Fruit fly (Drosophila melanogaster) whole organism, embryonic: ENCODE data around the gene CG10353.

Source experiments
- Bdp1 ChIP-seq: fragments of 200-800 bp; sonication (Bioruptor generic); optimal IDR thresholded peaks from 3 replicates; lab custom pipeline; 2016; ENCODE audit warnings: missing biosample characterization, missing genetic modification characterization
- CG1024 ChIP-seq: fragments of 200-800 bp; sonication (Bioruptor generic); IDR thresholded peaks from 2 replicates; pipeline ENCODE4 v1.3.6; 2022; ENCODE audit warnings: missing biosample characterization, missing genetic modification characterization
- CG10321 ChIP-seq: fragments of 200-800 bp; sonication (Bioruptor generic); IDR thresholded peaks from 2 replicates; pipeline ENCODE4 v1.3.6; 2022; ENCODE audit warnings: missing biosample characterization, missing genetic modification characterization
- CG11093 ChIP-seq: fragments of 200-800 bp; sonication (Bioruptor generic); IDR thresholded peaks from 3 replicates; pipeline ENCODE4 v1.3.6; 2022; ENCODE audit warnings: missing biosample characterization, missing genetic modification characterization
- CG13287 ChIP-seq: fragments of 200-800 bp; sonication (Bioruptor generic); IDR thresholded peaks from 2 replicates; pipeline ENCODE4 v1.3.6; 2022; ENCODE audit warnings: missing biosample characterization, missing genetic modification characterization; ENCODE audit not compliant: partially characterized antibody
- CG13424 ChIP-seq: fragments of 200-800 bp; sonication (Bioruptor generic); optimal IDR thresholded peaks from 2 replicates; lab custom pipeline; 2019; ENCODE audit warnings: missing biosample characterization, mild to moderate bottlenecking, missing genetic modification characterization, moderate library complexity
- CG14050 ChIP-seq: fragments of 200-800 bp; sonication (Bioruptor generic); IDR thresholded peaks from 3 replicates; pipeline ENCODE4 v1.3.6; 2022; ENCODE audit warnings: missing biosample characterization, missing genetic modification characterization
- CG14667 ChIP-seq: fragments of 200-800 bp; sonication (Bioruptor generic); IDR thresholded peaks from 2 replicates; pipeline ENCODE4 v1.3.6; 2022; ENCODE audit warnings: missing biosample characterization, missing genetic modification characterization
- CG17385 ChIP-seq: fragments of 200-800 bp; sonication (Bioruptor generic); optimal IDR thresholded peaks from 3 replicates; lab custom pipeline; 2018; ENCODE audit warnings: missing biosample characterization, mild to moderate bottlenecking, missing genetic modification characterization
- CG34376 ChIP-seq: fragments of 200-800 bp; sonication (Bioruptor generic); optimal IDR thresholded peaks from 2 replicates; lab custom pipeline; 2018; ENCODE audit warnings: missing biosample characterization, mild to moderate bottlenecking, missing genetic modification characterization
- CG5245 ChIP-seq: fragments of 200-800 bp; sonication (Bioruptor generic); optimal IDR thresholded peaks from 3 replicates; lab custom pipeline; 2016; ENCODE audit warnings: missing biosample characterization, missing genetic modification characterization
- CG7839 ChIP-seq: fragments of 200-800 bp; sonication (Bioruptor generic); optimal IDR thresholded peaks from 3 replicates; lab custom pipeline; 2018; ENCODE audit warnings: missing biosample characterization, mild to moderate bottlenecking, missing genetic modification characterization, moderate library complexity
- CG8281 ChIP-seq: fragments of 200-800 bp; sonication (Bioruptor generic); optimal IDR thresholded peaks from 2 replicates; lab custom pipeline; 2018; ENCODE audit warnings: missing biosample characterization, mild to moderate bottlenecking, missing genetic modification characterization, moderate library complexity
- CG9609 ChIP-seq: fragments of 200-800 bp; sonication (Bioruptor generic); optimal IDR thresholded peaks from 3 replicates; lab custom pipeline; 2016; ENCODE audit warnings: missing biosample characterization, missing genetic modification characterization
- Camta ChIP-seq: fragments of 200-800 bp; sonication (Bioruptor generic); optimal IDR thresholded peaks from 2 replicates; lab custom pipeline; 2016; ENCODE audit warnings: missing biosample characterization, missing genetic modification characterization
- CrebB ChIP-seq: fragments of 200-800 bp; sonication (Bioruptor generic); optimal IDR thresholded peaks from 3 replicates; lab custom pipeline; 2018; ENCODE audit warnings: missing biosample characterization, mild to moderate bottlenecking, missing genetic modification characterization
- HLH4C ChIP-seq: fragments of 200-800 bp; sonication (Bioruptor generic); IDR thresholded peaks from 3 replicates; pipeline ENCODE4 v1.3.6; 2022; ENCODE audit warnings: missing biosample characterization, missing genetic modification characterization; ENCODE audit not compliant: partially characterized antibody
- HmgZ ChIP-seq: fragments of 200-800 bp; sonication (Bioruptor generic); optimal IDR thresholded peaks from 2 replicates; lab custom pipeline; 2018; ENCODE audit warnings: missing biosample characterization, mild to moderate bottlenecking, missing genetic modification characterization
- MBD-R2 ChIP-seq: fragments of 200-800 bp; sonication (Bioruptor generic); IDR thresholded peaks from 2 replicates; pipeline ENCODE4 v1.3.6; 2022; ENCODE audit warnings: missing biosample characterization, missing genetic modification characterization
- Max ChIP-seq: fragments of 200-800 bp; sonication (Bioruptor generic); optimal IDR thresholded peaks from 2 replicates; lab custom pipeline; 2016; ENCODE audit warnings: missing biosample characterization, mild to moderate bottlenecking, missing genetic modification characterization
- Nf-YB ChIP-seq: fragments of 200-800 bp; sonication (Bioruptor generic); optimal IDR thresholded peaks from 3 replicates; lab custom pipeline; 2019; ENCODE audit warnings: missing biosample characterization, mild to moderate bottlenecking, missing genetic modification characterization, moderate library complexity
- Sox102F ChIP-seq: fragments of 200-800 bp; sonication (Bioruptor generic); optimal IDR thresholded peaks from 2 replicates; lab custom pipeline; 2018; ENCODE audit warnings: missing biosample characterization, mild to moderate bottlenecking, missing genetic modification characterization, moderate library complexity
- Ssrp ChIP-seq: fragments of 200-800 bp; sonication (Bioruptor generic); optimal IDR thresholded peaks from 2 replicates; lab custom pipeline; 2018; ENCODE audit warnings: missing biosample characterization, mild to moderate bottlenecking, missing genetic modification characterization, moderate library complexity
- Tbp ChIP-seq: fragments of >200 bp; optimal IDR thresholded peaks from 2 replicates; lab custom pipeline; 2018; ENCODE audit warnings: missing biosample characterization, missing genetic modification characterization
- ac ChIP-seq: fragments of 200-800 bp; sonication (Bioruptor generic); optimal IDR thresholded peaks from 3 replicates; lab custom pipeline; 2017; ENCODE audit warnings: missing biosample characterization, mild to moderate bottlenecking, missing genetic modification characterization
- bab2 ChIP-seq: fragments of 200-800 bp; sonication (Bioruptor generic); optimal IDR thresholded peaks from 2 replicates; lab custom pipeline; 2016; ENCODE audit warnings: missing biosample characterization, missing genetic modification characterization
- bigmax ChIP-seq: fragments of 200-800 bp; sonication (Bioruptor generic); optimal IDR thresholded peaks from 2 replicates; lab custom pipeline; 2018; ENCODE audit warnings: missing biosample characterization, mild to moderate bottlenecking, missing genetic modification characterization
- bowl ChIP-seq: fragments of 200-800 bp; sonication (Bioruptor generic); IDR thresholded peaks from 2 replicates; pipeline ENCODE4 v1.3.6; 2022; ENCODE audit warnings: missing biosample characterization, missing genetic modification characterization
- chm ChIP-seq: fragments of 200-800 bp; sonication (Bioruptor generic); IDR thresholded peaks from 2 replicates; pipeline ENCODE4 v1.3.6; 2022; ENCODE audit warnings: missing biosample characterization, missing genetic modification characterization
- crol ChIP-seq: fragments of 200-800 bp; sonication (Bioruptor generic); IDR thresholded peaks from 2 replicates; pipeline ENCODE4 v1.3.6; 2022; ENCODE audit warnings: missing biosample characterization, missing genetic modification characterization
- crp ChIP-seq, 2 experiments: fragments of 200-800 bp; sonication (Bioruptor generic); optimal IDR thresholded peaks; 2 replicates in 1 of 2; 3 replicates in 1 of 2; lab custom pipeline; 2017; ENCODE audit warnings: missing biosample characterization in 2 of 2, missing genetic modification characterization in 2 of 2, mild to moderate bottlenecking in 1 of 2, moderate library complexity in 1 of 2
- da ChIP-seq: fragments of 200-800 bp; sonication (Bioruptor generic); optimal IDR thresholded peaks from 2 replicates; lab custom pipeline; 2016; ENCODE audit warnings: missing biosample characterization, missing genetic modification characterization
- emc ChIP-seq: fragments of 200-800 bp; sonication (Bioruptor generic); optimal IDR thresholded peaks from 2 replicates; lab custom pipeline; 2016; ENCODE audit warnings: missing biosample characterization, missing genetic modification characterization
- esg ChIP-seq: fragments of 200-800 bp; sonication (Bioruptor generic); conservative IDR thresholded peaks from 2 replicates; pipeline ENCODE4 v1.3.6; 2022; ENCODE audit warnings: missing biosample characterization, missing genetic modification characterization
- gem ChIP-seq: fragments of 200-800 bp; sonication (Bioruptor generic); optimal IDR thresholded peaks from 2 replicates; lab custom pipeline; 2019; ENCODE audit warnings: missing biosample characterization, mild to moderate bottlenecking, missing genetic modification characterization, moderate library complexity
- grau ChIP-seq: fragments of 200-800 bp; optimal IDR thresholded peaks from 3 replicates; lab custom pipeline; 2019; ENCODE audit warnings: missing biosample characterization, mild to moderate bottlenecking, missing genetic modification characterization, moderate library complexity
- gro ChIP-seq: fragments of 200-800 bp; sonication (Bioruptor generic); optimal IDR thresholded peaks from 2 replicates; lab custom pipeline; 2016; ENCODE audit warnings: missing biosample characterization, missing genetic modification characterization
- gsb-n ChIP-seq: fragments of 200-800 bp; sonication (Bioruptor generic); optimal IDR thresholded peaks from 3 replicates; lab custom pipeline; 2018; ENCODE audit warnings: missing biosample characterization, mild to moderate bottlenecking, missing genetic modification characterization
- jumu ChIP-seq: fragments of 200-800 bp; sonication (Bioruptor generic); optimal IDR thresholded peaks from 3 replicates; lab custom pipeline; 2016; ENCODE audit warnings: missing biosample characterization, missing genetic modification characterization
- lab ChIP-seq: fragments of 200-800 bp; sonication (Bioruptor generic); optimal IDR thresholded peaks from 3 replicates; lab custom pipeline; 2017; ENCODE audit warnings: missing biosample characterization, missing genetic modification characterization, mild to moderate bottlenecking, moderate library complexity, missing genetic modification reagents
- nmo ChIP-seq: fragments of 200-800 bp; sonication (Bioruptor generic); optimal IDR thresholded peaks from 2 replicates; lab custom pipeline; 2018; ENCODE audit warnings: missing biosample characterization, mild to moderate bottlenecking, missing genetic modification characterization, moderate library complexity
- org-1 ChIP-seq: fragments of 200-800 bp; sonication (Bioruptor generic); optimal IDR thresholded peaks from 2 replicates; lab custom pipeline; 2017; ENCODE audit warnings: missing biosample characterization, missing genetic modification characterization
- row ChIP-seq: fragments of 200-800 bp; sonication (Bioruptor generic); IDR thresholded peaks from 3 replicates; pipeline ENCODE4 v1.3.6; 2022; ENCODE audit warnings: missing biosample characterization, missing genetic modification characterization
- scrt ChIP-seq: fragments of 200-800 bp; sonication (Bioruptor generic); optimal IDR thresholded peaks from 2 replicates; lab custom pipeline; 2018; ENCODE audit warnings: missing biosample characterization, mild to moderate bottlenecking, missing genetic modification characterization, moderate library complexity
- seq ChIP-seq: fragments of 200-800 bp; sonication (Bioruptor generic); IDR thresholded peaks from 2 replicates; pipeline ENCODE4 v1.3.6; 2022; ENCODE audit warnings: missing biosample characterization, missing genetic modification characterization
- stc ChIP-seq: fragments of 200-800 bp; sonication (Bioruptor generic); IDR thresholded peaks from 2 replicates; pipeline ENCODE4 v1.3.6; 2022; ENCODE audit warnings: missing biosample characterization, missing genetic modification characterization
- trh ChIP-seq: fragments of 200-800 bp; sonication (Bioruptor generic); optimal IDR thresholded peaks from 2 replicates; lab custom pipeline; 2016; ENCODE audit warnings: missing biosample characterization, missing genetic modification characterization
- tup ChIP-seq: fragments of 200-800 bp; sonication (Bioruptor generic); optimal IDR thresholded peaks from 2 replicates; lab custom pipeline; 2016; ENCODE audit warnings: missing biosample characterization, mild to moderate bottlenecking, missing genetic modification characterization, moderate library complexity
- zen ChIP-seq: fragments of 200-800 bp; sonication (Bioruptor generic); optimal IDR thresholded peaks from 3 replicates; lab custom pipeline; 2018; ENCODE audit warnings: missing biosample characterization, mild to moderate bottlenecking, missing genetic modification characterization, moderate library complexity
- zen2 ChIP-seq: fragments of 200-800 bp; sonication (Bioruptor generic); IDR thresholded peaks from 3 replicates; pipeline ENCODE4 v1.3.6; 2022; ENCODE audit warnings: missing biosample characterization, missing genetic modification characterization; ENCODE audit not compliant: partially characterized antibody
- zfh2 ChIP-seq: fragments of 200-800 bp; sonication (Bioruptor generic); optimal IDR thresholded peaks from 2 replicates; lab custom pipeline; 2016; ENCODE audit warnings: missing biosample characterization, missing genetic modification characterization

The CG10353 gene

dm6 chrX:11886976-11887375 is at the start of gene CG10353, which contains the start of gene SelG (continued):
- TF ChIP-seq CG7839 (tag; lab: Kevin White, UChicago): peak; percentile 17
- TF ChIP-seq CrebB (tag; lab: Kevin White, UChicago): peak; percentile 21
- no peak for TF ChIP-seq CG11093 (GFP tag; lab: Robert Waterston, UW)
- peak; percentile 58 for TF ChIP-seq zfh2 (GFP tag; lab: Kevin White, UChicago)
- TF ChIP-seq CG17385 (GFP tag; lab: Kevin White, UChicago): peak; percentile 26
- no peak for TF ChIP-seq da (GFP tag; lab: Kevin White, UChicago)
- peak; percentile 70 for TF ChIP-seq HLH4C (GFP tag; lab: Robert Waterston, UW)
- TF ChIP-seq zen (tag; lab: Kevin White, UChicago): peak; percentile 25
- TF ChIP-seq gro (GFP tag; lab: Kevin White, UChicago): peak; percentile 50
- TF ChIP-seq CG10321 (GFP tag; lab: Robert Waterston, UW): no peak
- no peak for TF ChIP-seq esg (GFP tag; lab: Robert Waterston, UW)
- TF ChIP-seq gsb-n: no peak
- TF ChIP-seq bab2 (GFP tag; lab: Kevin White, UChicago): peak; percentile 37
- TF ChIP-seq crp (GFP tag; optimal IDR thresholded peaks at IDR 0.05; lab: Kevin White, UChicago): peak; percentile 77 to 96
- TF ChIP-seq HmgZ (tag; lab: Kevin White, UChicago): peak; percentile 69
- TF ChIP-seq emc (GFP tag; lab: Kevin White, UChicago): no peak
- peak; percentile 49 for TF ChIP-seq Max (GFP tag; lab: Kevin White, UChicago)
- no peak for TF ChIP-seq Tbp (GFP tag; lab: Kevin White, UChicago)
- peak; percentile 34 for TF ChIP-seq bigmax (GFP tag; lab: Kevin White, UChicago)
- peak; percentile 44 for TF ChIP-seq CG34376 (GFP tag; lab: Kevin White, UChicago)
- peak; percentile 13 for TF ChIP-seq CG13424
- peak; percentile 90 for TF ChIP-seq CG13287 (GFP tag; lab: Robert Waterston, UW)
- TF ChIP-seq chm (GFP tag; lab: Robert Waterston, UW): peak; percentile 49; the same call in 1 of the 2 replicates
- TF ChIP-seq lab (GFP tag; lab: Kevin White, UChicago): peak; percentile 51
- no peak for TF ChIP-seq trh (GFP tag; lab: Kevin White, UChicago)
- peak; percentile 11 for TF ChIP-seq gem
- peak; percentile 91 for TF ChIP-seq MBD-R2 (GFP tag; lab: Robert Waterston, UW)
- TF ChIP-seq CG8281 (tag; lab: Kevin White, UChicago): no peak
- peak; percentile 36 for TF ChIP-seq jumu (GFP tag; lab: Kevin White, UChicago)
- TF ChIP-seq seq: no peak
- no peak for TF ChIP-seq ac (GFP tag; lab: Kevin White, UChicago)
- peak; percentile 41 for TF ChIP-seq Camta (GFP tag; lab: Kevin White, UChicago)
- TF ChIP-seq Sox102F (GFP tag; lab: Kevin White, UChicago): no peak
- peak; percentile 51 for TF ChIP-seq Bdp1 (GFP tag; lab: Kevin White, UChicago)
- no peak for TF ChIP-seq org-1 (GFP tag; lab: Kevin White, UChicago)
- TF ChIP-seq CG9609 (GFP tag; lab: Kevin White, UChicago): peak; percentile 28
- TF ChIP-seq crol (GFP tag; lab: Robert Waterston, UW): no peak
- TF ChIP-seq grau (tag; lab: Kevin White, UChicago): peak; percentile 66
- no peak for TF ChIP-seq bowl (GFP tag; lab: Robert Waterston, UW)
- peak; percentile 90 for TF ChIP-seq zen2 (GFP tag; lab: Robert Waterston, UW)
- TF ChIP-seq nmo (GFP tag; lab: Kevin White, UChicago): peak; percentile 39
- TF ChIP-seq Ssrp (tag; lab: Kevin White, UChicago): no peak
- no peak for TF ChIP-seq CG14667 (GFP tag; lab: Robert Waterston, UW)
- TF ChIP-seq Nf-YB (GFP tag; lab: Kevin White, UChicago): no peak
- TF ChIP-seq CG5245 (GFP tag; lab: Kevin White, UChicago): no peak
- no peak for TF ChIP-seq CG1024
- TF ChIP-seq row (GFP tag; lab: Robert Waterston, UW): peak; percentile 58
- peak; percentile 23 for TF ChIP-seq scrt
- TF ChIP-seq tup: peak; percentile 10
- no peak for TF ChIP-seq CG14050 (GFP tag; lab: Robert Waterston, UW)
- TF ChIP-seq stc: no peak
